Worm (Caenorhabditis elegans) whole organism, L2 larva: ENCODE measurements around the gene msd-4.

Experiments used
- F13H6.1 ChIP-seq: sonication (generic microtip); optimal IDR thresholded peaks from 2 replicates; lab custom pipeline; 2016; ENCODE audit warnings: missing genetic modification characterization, missing compliant biosample characterization
- R02D3.7 ChIP-seq: fragments of 150-350 bp; optimal IDR thresholded peaks from 2 replicates; lab custom pipeline; 2014; ENCODE audit warnings: missing biosample characterization, missing genetic modification characterization
- Y55F3AM.14 ChIP-seq: fragments of 200-800 bp; sonication (Bioruptor generic); optimal IDR thresholded peaks from 2 replicates; lab custom pipeline; 2018; ENCODE audit warnings: mild to moderate bottlenecking, missing genetic modification characterization, missing compliant biosample characterization
- ZK546.5 ChIP-seq: sonication (generic microtip); optimal IDR thresholded peaks from 2 replicates; lab custom pipeline; 2017; ENCODE audit warnings: missing biosample characterization, missing genetic modification characterization
- alr-1 ChIP-seq: fragments of 150-350 bp; optimal IDR thresholded peaks from 2 replicates; lab custom pipeline; 2014; ENCODE audit warnings: missing biosample characterization, missing genetic modification characterization
- blmp-1 ChIP-seq: sonication (generic microtip); optimal IDR thresholded peaks from 2 replicates; lab custom pipeline; 2017; ENCODE audit warnings: missing genetic modification characterization, mild to moderate bottlenecking, missing compliant biosample characterization, antibody characterized with exemption, moderate library complexity; ENCODE audit not compliant: insufficient read depth
- ceh-16 ChIP-seq: fragments of 150-350 bp; optimal IDR thresholded peaks from 2 replicates; lab custom pipeline; 2014; ENCODE audit warnings: missing biosample characterization, missing genetic modification characterization
- crh-2 ChIP-seq: sonication (generic microtip); optimal IDR thresholded peaks from 2 replicates; lab custom pipeline; 2017; ENCODE audit warnings: missing biosample characterization, missing genetic modification characterization
- dmd-4 ChIP-seq: sonication (generic microtip); optimal IDR thresholded peaks from 2 replicates; lab custom pipeline; 2017; ENCODE audit warnings: missing biosample characterization, missing genetic modification characterization
- egl-27 ChIP-seq: sonication (generic microtip); optimal IDR thresholded peaks from 3 replicates; lab custom pipeline; 2017; ENCODE audit warnings: missing biosample characterization, missing genetic modification reagents, missing genetic modification characterization
- elt-1 ChIP-seq: fragments of 150-350 bp; optimal IDR thresholded peaks from 2 replicates; lab custom pipeline; 2014; ENCODE audit warnings: missing biosample characterization, missing genetic modification characterization
- elt-3 ChIP-seq: sonication (generic microtip); optimal IDR thresholded peaks from 2 replicates; lab custom pipeline; 2017; ENCODE audit warnings: missing biosample characterization, missing genetic modification characterization
- gmeb-1 ChIP-seq: fragments of 150-350 bp; optimal IDR thresholded peaks from 2 replicates; lab custom pipeline; 2014; ENCODE audit warnings: missing biosample characterization, missing genetic modification characterization
- lin-11 ChIP-seq: fragments of 150-350 bp; sonication (generic microtip); optimal IDR thresholded peaks from 2 replicates; lab custom pipeline; 2014; ENCODE audit warnings: missing biosample characterization, missing genetic modification characterization, inconsistent platforms, mixed read lengths
- lin-13 ChIP-seq: fragments of 150-350 bp; optimal IDR thresholded peaks from 2 replicates; lab custom pipeline; 2014; ENCODE audit warnings: missing biosample characterization, missing genetic modification reagents, missing genetic modification characterization
- lin-39 ChIP-seq: fragments of 150-350 bp; optimal IDR thresholded peaks from 2 replicates; lab custom pipeline; 2014; ENCODE audit warnings: missing biosample characterization, missing genetic modification reagents, missing genetic modification characterization
- lsy-2 ChIP-seq, 2 experiments: fragments of 150-350 bp in 1 of 2; sonication (generic microtip) in 1 of 2; optimal IDR thresholded peaks; 2 replicates each; lab custom pipeline; 2014 to 2017; ENCODE audit warnings: missing biosample characterization in 2 of 2, missing genetic modification characterization in 2 of 2
- mab-5 ChIP-seq: fragments of 150-350 bp; optimal IDR thresholded peaks from 2 replicates; lab custom pipeline; 2014; ENCODE audit warnings: missing biosample characterization, missing genetic modification characterization
- mbf-1 ChIP-seq: sonication (generic microtip); optimal IDR thresholded peaks from 2 replicates; lab custom pipeline; 2017; ENCODE audit warnings: missing biosample characterization, missing genetic modification characterization
- mdl-1 ChIP-seq, 2 experiments: fragments of 150-350 bp in 1 of 2; sonication (generic microtip) in 1 of 2; optimal IDR thresholded peaks; 2 replicates each; lab custom pipeline; 2017; ENCODE audit warnings: missing biosample characterization in 2 of 2, missing genetic modification characterization in 2 of 2
- nhr-11 ChIP-seq: fragments of 150-350 bp; optimal IDR thresholded peaks from 2 replicates; lab custom pipeline; 2014; ENCODE audit warnings: missing biosample characterization, missing genetic modification characterization
- nhr-129 ChIP-seq: fragments of 150-350 bp; optimal IDR thresholded peaks from 2 replicates; lab custom pipeline; 2014; ENCODE audit warnings: missing biosample characterization, missing genetic modification characterization
- nhr-21 ChIP-seq: fragments of 150-350 bp; optimal IDR thresholded peaks from 2 replicates; lab custom pipeline; 2014; ENCODE audit warnings: missing biosample characterization, missing genetic modification characterization
- nhr-25 ChIP-seq: fragments of 150-350 bp; sonication (generic microtip); optimal IDR thresholded peaks from 3 replicates; lab custom pipeline; 2014; ENCODE audit warnings: missing biosample characterization, missing genetic modification characterization
- nhr-6 ChIP-seq: fragments of 150-350 bp; optimal IDR thresholded peaks from 2 replicates; lab custom pipeline; 2014; ENCODE audit warnings: missing biosample characterization, missing genetic modification characterization
- nhr-77 ChIP-seq: fragments of 150-350 bp; optimal IDR thresholded peaks from 2 replicates; lab custom pipeline; 2014; ENCODE audit warnings: missing biosample characterization, missing genetic modification characterization
- sem-4 ChIP-seq: fragments of 150-350 bp; optimal IDR thresholded peaks from 2 replicates; lab custom pipeline; 2014; ENCODE audit warnings: missing biosample characterization, missing genetic modification reagents, missing genetic modification characterization
- sma-3 ChIP-seq: sonication (generic microtip); optimal IDR thresholded peaks from 2 replicates; lab custom pipeline; 2016; ENCODE audit warnings: missing genetic modification reagents, missing genetic modification characterization, missing compliant biosample characterization
- sma-9 ChIP-seq, 2 experiments: fragments of 150-350 bp in 1 of 2; sonication (generic microtip) in 1 of 2; optimal IDR thresholded peaks; 2 replicates each; lab custom pipeline; 2014 to 2016; ENCODE audit warnings: missing genetic modification characterization in 2 of 2, mild to moderate bottlenecking in 1 of 2, missing biosample characterization in 1 of 2, missing compliant biosample characterization in 1 of 2, missing genetic modification reagents in 1 of 2, moderate library complexity in 1 of 2
- snpc-4 ChIP-seq: fragments of 150-350 bp; optimal IDR thresholded peaks from 2 replicates; lab custom pipeline; 2014; ENCODE audit warnings: missing biosample characterization, missing genetic modification characterization
- unc-39 ChIP-seq: fragments of 150-350 bp; optimal IDR thresholded peaks from 2 replicates; lab custom pipeline; 2014; ENCODE audit warnings: missing biosample characterization, missing genetic modification characterization
- unc-55 ChIP-seq: fragments of 150-350 bp; sonication (generic microtip); optimal IDR thresholded peaks from 3 replicates; lab custom pipeline; 2014; ENCODE audit warnings: missing biosample characterization, missing genetic modification reagents, missing genetic modification characterization
- zag-1 ChIP-seq: fragments of 150-350 bp; optimal IDR thresholded peaks from 2 replicates; lab custom pipeline; 2014; ENCODE audit warnings: missing biosample characterization, missing genetic modification characterization
- ztf-1 ChIP-seq: fragments of 200-800 bp; sonication (Bioruptor generic); conservative IDR thresholded peaks from 2 replicates; pipeline ENCODE4 v1.3.6; 2022; ENCODE audit warnings: missing genetic modification characterization, missing compliant biosample characterization
- ztf-4 ChIP-seq: fragments of 150-350 bp; optimal IDR thresholded peaks from 2 replicates; lab custom pipeline; 2014; ENCODE audit warnings: missing biosample characterization, missing genetic modification characterization

msd-4 gene

ce11 chrIII:4842173-4842572 is 26.4 kb downstream of the msd-4 start, which contains the start of gene clec-156:
Gene clec-156 (minus strand): TSS chrIII:4842273.
- no peak for TF ChIP-seq unc-39 (tag; lab: Kevin White, UChicago)
- TF ChIP-seq blmp-1 (tag; lab: Kevin White, UChicago) = no peak
- TF ChIP-seq ztf-1 (GFP tag; lab: Robert Waterston, UW) = no peak
- no peak for TF ChIP-seq mab-5 (tag; lab: Kevin White, UChicago)
- TF ChIP-seq elt-1 (tag; lab: Kevin White, UChicago) = no peak
- no peak for TF ChIP-seq mdl-1 (tag; optimal IDR thresholded peaks at IDR 0.05; lab: Kevin White, UChicago)
- TF ChIP-seq unc-55 (GFP tag; lab: Kevin White, UChicago) = no peak
- no peak for TF ChIP-seq snpc-4 (tag; lab: Kevin White, UChicago)
- TF ChIP-seq nhr-25 (tag; lab: Kevin White, UChicago) = no peak
- TF ChIP-seq egl-27 (tag; lab: Kevin White, UChicago) = no peak
- no peak for TF ChIP-seq ZK546.5
- TF ChIP-seq sma-9 (GFP tag; optimal IDR thresholded peaks at IDR 0.05; lab: Kevin White, UChicago) = no peak
- no peak for TF ChIP-seq sma-9 (tag; optimal IDR thresholded peaks at IDR 0.05; lab: Kevin White, UChicago)
- no peak for TF ChIP-seq lin-39 (tag; lab: Kevin White, UChicago)
- no peak for TF ChIP-seq sem-4
- TF ChIP-seq nhr-6 (tag; lab: Kevin White, UChicago) = no peak
- no peak for TF ChIP-seq ceh-16
- no peak for TF ChIP-seq mbf-1 (tag; lab: Kevin White, UChicago)
- no peak for TF ChIP-seq dmd-4 (tag; lab: Kevin White, UChicago)

ce11 chrIII:4837429-4837828 is 31.1 kb downstream of the msd-4 start, which contains the start of the genes acbp-7 and F26A1.19:
Gene acbp-7 (plus strand): TSS chrIII:4837729.
Gene F26A1.19 (plus strand): TSS chrIII:4837731.
- TF ChIP-seq nhr-21 (tag; lab: Kevin White, UChicago) (no peak), zag-1 (tag; lab: Kevin White, UChicago) (no peak), ztf-4 (no peak)
- TF ChIP-seq, all 48 proteins: peak for 0

DNA sequence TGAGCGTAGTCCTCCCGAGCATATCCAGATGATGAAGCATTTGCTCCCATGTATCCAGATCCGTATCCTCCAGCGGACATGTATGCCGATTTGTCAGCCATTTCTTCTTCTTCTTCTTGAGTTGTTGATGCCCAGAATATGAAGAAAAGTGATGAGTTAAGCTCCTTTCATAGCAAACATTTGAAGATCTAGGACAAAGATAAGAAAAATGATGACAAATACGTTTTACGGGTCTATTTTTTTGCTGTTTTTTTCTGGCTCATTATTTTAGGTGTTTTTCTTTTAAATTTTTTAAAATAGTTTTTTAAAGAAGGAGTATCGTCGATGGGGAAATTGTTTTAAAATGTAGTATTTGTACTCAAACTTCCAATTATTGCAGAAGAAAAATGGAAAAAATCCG is 38.3 kb downstream of the msd-4 start, which contains the start of gene nspd-9:
TSS of gene nspd-9 (minus strand) at position 101 of the 400 bp plus-strand sequence.
- no peak for TF ChIP-seq lin-11
- no peak for TF ChIP-seq lin-13 (GFP tag; lab: Kevin White, UChicago)
- no peak for TF ChIP-seq nhr-77 (tag; lab: Kevin White, UChicago)

ce11 chrIII:4829440-4829839 is 39.1 kb downstream of the msd-4 start, which contains the start of gene F26A1.9:
Gene F26A1.9 (minus strand): TSS chrIII:4829540.
- TF ChIP-seq sem-4 (no peak), blmp-1 (tag; lab: Kevin White, UChicago) (no peak), lin-13 (GFP tag; lab: Kevin White, UChicago) (no peak), ZK546.5 (no peak), mab-5 (tag; lab: Kevin White, UChicago) (no peak), sma-3 (no peak), mdl-1 (tag; optimal IDR thresholded peaks at IDR 0.05; lab: Kevin White, UChicago) (no peak), elt-3 (tag; lab: Kevin White, UChicago) (no peak), crh-2 (tag; lab: Kevin White, UChicago) (no peak), unc-39 (tag; lab: Kevin White, UChicago) (no peak), dmd-4 (tag; lab: Kevin White, UChicago) (no peak)

DNA sequence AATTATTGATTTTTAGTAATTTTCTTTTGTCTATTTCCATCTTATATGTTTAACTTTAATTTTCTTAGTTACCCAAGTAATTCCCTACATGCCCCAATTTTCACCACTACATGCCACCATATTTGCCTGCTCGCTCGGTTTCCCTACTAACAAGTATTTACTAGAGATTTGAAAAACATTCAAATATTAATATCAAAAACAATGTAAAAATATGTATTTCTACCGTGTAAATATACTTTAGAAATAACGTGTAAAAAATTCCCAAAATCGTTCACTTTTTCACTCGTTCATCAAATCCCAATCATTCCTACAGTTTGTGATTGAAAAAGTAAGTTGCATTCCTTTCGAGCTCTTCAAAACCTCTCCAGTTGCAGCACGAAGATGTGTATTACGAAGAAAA is 41.9 kb downstream of the msd-4 start, which contains the start of gene F26A1.3:
TSS of gene F26A1.3 (plus strand) at position 301 of the 400 bp plus-strand sequence.
- TF ChIP-seq lin-13 (GFP tag; lab: Kevin White, UChicago) (no peak), nhr-21 (tag; lab: Kevin White, UChicago) (no peak), lsy-2 (tag; optimal IDR thresholded peaks at IDR 0.05; lab: Kevin White, UChicago) (no peak), mbf-1 (tag; lab: Kevin White, UChicago) (no peak), gmeb-1 (tag; lab: Kevin White, UChicago) (no peak), nhr-6 (tag; lab: Kevin White, UChicago) (no peak), nhr-11 (tag; lab: Kevin White, UChicago) (no peak), R02D3.7 (no peak), Y55F3AM.14 (GFP tag; lab: Kevin White, UChicago) (no peak), blmp-1 (tag; lab: Kevin White, UChicago) (no peak), ceh-16 (no peak), nhr-129 (tag; lab: Kevin White, UChicago) (no peak), nhr-25 (tag; lab: Kevin White, UChicago) (no peak), F13H6.1 (tag; lab: Kevin White, UChicago) (no peak), sma-9 (GFP tag; optimal IDR thresholded peaks at IDR 0.05; lab: Kevin White, UChicago) (no peak), sma-9 (tag; optimal IDR thresholded peaks at IDR 0.05; lab: Kevin White, UChicago) (no peak), mab-5 (tag; lab: Kevin White, UChicago) (no peak), alr-1 (tag; lab: Kevin White, UChicago) (no peak)
- TF ChIP-seq, all 48 proteins: peak for 0
